Fruit fly (Drosophila melanogaster): ENCODE measurements around the gene vls.

vls gene

dm6 chr2L:20025711-20026110, 39.8 kb downstream of the vls start, which contains the start of gene AANATL3:
Gene AANATL3 (minus strand): TSS chr2L:20025811.
- TF ChIP-seq Sox102F (GFP tag; optimal IDR thresholded peaks at IDR 0.05) = no peak
- no peak for TF ChIP-seq CG31627 (GFP tag; optimal IDR thresholded peaks at IDR 0.05)
- TF ChIP-seq CG15336 (GFP tag; IDR thresholded peaks at IDR 0.05) = no peak
- TF ChIP-seq CG10669 (GFP tag; optimal IDR thresholded peaks at IDR 0.05) = no peak
- no peak for TF ChIP-seq Ets96B (tag; optimal IDR thresholded peaks at IDR 0.05)
- no peak for TF ChIP-seq Blimp-1 (GFP tag; optimal IDR thresholded peaks at IDR 0.05)

- no peak for TF ChIP-seq Hr39 (GFP tag; optimal IDR thresholded peaks at IDR 0.05)
- TF ChIP-seq cyc (GFP tag; optimal IDR thresholded peaks at IDR 0.05) = no peak
- no peak for TF ChIP-seq CG11762 (GFP tag; optimal IDR thresholded peaks at IDR 0.05; ENCODE audit: insufficient read depth)
- TF ChIP-seq CG6808 (GFP tag; optimal IDR thresholded peaks at IDR 0.05) = no peak
- no peak for TF ChIP-seq CG10631 (GFP tag; optimal IDR thresholded peaks at IDR 0.05)
- TF ChIP-seq CG6792 (GFP tag; optimal IDR thresholded peaks at IDR 0.05) = no peak
- no peak for TF ChIP-seq Hr38 (GFP tag; optimal IDR thresholded peaks at IDR 0.05)
- TF ChIP-seq fd59A (GFP tag; optimal IDR thresholded peaks at IDR 0.05) = no peak
- TF ChIP-seq Sox102F (GFP tag; optimal IDR thresholded peaks at IDR 0.05) = no peak
- TF ChIP-seq CG6163 (GFP tag; IDR thresholded peaks at IDR 0.05) = no peak
- TF ChIP-seq CG4318 (GFP tag; optimal IDR thresholded peaks at IDR 0.05) = no peak
- no peak for TF ChIP-seq CG11294 (GFP tag; IDR thresholded peaks at IDR 0.05)
- TF ChIP-seq CG15336 (GFP tag; IDR thresholded peaks at IDR 0.05) = no peak
- TF ChIP-seq lz (GFP tag; optimal IDR thresholded peaks at IDR 0.05) = no peak
- TF ChIP-seq pdm3 (GFP tag; optimal IDR thresholded peaks at IDR 0.05) = no peak
- TF ChIP-seq dac (GFP tag; optimal IDR thresholded peaks at IDR 0.05) = no peak
- no peak for TF ChIP-seq CG3032 (tag; optimal IDR thresholded peaks at IDR 0.05)
- TF ChIP-seq Gug (GFP tag; IDR thresholded peaks at IDR 0.05) = no peak
- no peak for TF ChIP-seq CG11902 (GFP tag; optimal IDR thresholded peaks at IDR 0.05)
- TF ChIP-seq CG6854 (GFP tag; optimal IDR thresholded peaks at IDR 0.05) = no peak
These were observed 41.1 kb downstream of the vls start for dm6 chr2L:20024333-20024732.

dm6 chr2L:20020091-20020490, 45.4 kb downstream of the vls start:
- no peak for TF ChIP-seq esn (GFP tag; optimal IDR thresholded peaks at IDR 0.05)
- no peak for TF ChIP-seq dac (GFP tag; optimal IDR thresholded peaks at IDR 0.05)
- TF ChIP-seq svp (GFP tag) = no peak
- TF ChIP-seq CG32006 (GFP tag; optimal IDR thresholded peaks at IDR 0.05) = no peak
- no peak for TF ChIP-seq Ets96B (tag; optimal IDR thresholded peaks at IDR 0.05)

- TF ChIP-seq pdm3 (GFP tag; optimal IDR thresholded peaks at IDR 0.05) (peak; percentile 9), ss (GFP tag; optimal IDR thresholded peaks at IDR 0.05) (no peak), Sox14 (GFP tag; optimal IDR thresholded peaks at IDR 0.05) (peak; percentile 0), Eip75B (GFP tag; optimal IDR thresholded peaks at IDR 0.05) (no peak), CG32006 (GFP tag; optimal IDR thresholded peaks at IDR 0.05) (peak; percentile 53), Gug (GFP tag; IDR thresholded peaks at IDR 0.05) (no peak; the same call in 1 of the 2 replicates), CG6163 (GFP tag; IDR thresholded peaks at IDR 0.05) (no peak), CG6854 (GFP tag; optimal IDR thresholded peaks at IDR 0.05) (no peak), CG1621 (tag; optimal IDR thresholded peaks at IDR 0.05) (no peak), Eip93F (GFP tag; optimal IDR thresholded peaks at IDR 0.05) (no peak), eg (GFP tag; IDR thresholded peaks at IDR 0.05) (peak; percentile 36; the same call in 1 of the 3 replicates), CG11762 (GFP tag; optimal IDR thresholded peaks at IDR 0.05; ENCODE audit: insufficient read depth) (no peak), Sox102F (GFP tag; optimal IDR thresholded peaks at IDR 0.05) (peak; percentile 30), CG3032 (tag; optimal IDR thresholded peaks at IDR 0.05) (peak; percentile 5), CG10631 (GFP tag; optimal IDR thresholded peaks at IDR 0.05) (no peak), CG6276 (GFP tag; optimal IDR thresholded peaks at IDR 0.05) (peak; percentile 39), CG8632 (GFP tag; optimal IDR thresholded peaks at IDR 0.05) (no peak), fkh (GFP tag; optimal IDR thresholded peaks at IDR 0.05) (no peak), CG7368 (GFP tag; optimal IDR thresholded peaks at IDR 0.05) (no peak), CG11294 (GFP tag; IDR thresholded peaks at IDR 0.05) (no peak), CG9139 (GFP tag; optimal IDR thresholded peaks at IDR 0.05) (no peak), CG6808 (GFP tag; optimal IDR thresholded peaks at IDR 0.05) (peak; percentile 1), CG8119 (GFP tag; IDR thresholded peaks at IDR 0.05) (no peak), CG4318 (GFP tag; optimal IDR thresholded peaks at IDR 0.05) (peak; percentile 8), CG15336 (GFP tag; IDR thresholded peaks at IDR 0.05) (peak; percentile 43), CG16779 (tag; optimal IDR thresholded peaks at IDR 0.05) (no peak), Hr4 (GFP tag; optimal IDR thresholded peaks at IDR 0.05) (no peak), Ets96B (tag; optimal IDR thresholded peaks at IDR 0.05) (no peak), Ets21C (GFP tag; optimal IDR thresholded peaks at IDR 0.05) (no peak), Blimp-1 (GFP tag; optimal IDR thresholded peaks at IDR 0.05) (no peak), svp (GFP tag) (no peak), CG10669 (GFP tag; optimal IDR thresholded peaks at IDR 0.05) (no peak), net (GFP tag; optimal IDR thresholded peaks at IDR 0.05) (peak; percentile 21), CG8319 (GFP tag; optimal IDR thresholded peaks at IDR 0.05) (no peak)
These were observed 48.4 kb downstream of the vls start, which contains the start of gene CG43861 for dm6 chr2L:20017055-20017454. Gene CG43861 (minus strand): TSS chr2L:20017282.
